Fruit fly (Drosophila melanogaster): Measurements from ENCODE around the gene CG8043.

The CG8043 gene

dm6 chr3R:8715851-8716550 is 39.3 kb downstream of the CG8043 start, which contains the start of gene TMEM216:
TMEM216 (plus strand) TSS chr3R:8716243.
- TF ChIP-seq sens (GFP tag) = peak; percentile 76
- no peak for TF ChIP-seq CG11723 (GFP tag; optimal IDR thresholded peaks at IDR 0.05)
- TF ChIP-seq CG18476 (GFP tag; optimal IDR thresholded peaks at IDR 0.05) = no peak
- TF ChIP-seq CG7372 (GFP tag; IDR thresholded peaks at IDR 0.05) = no peak
- TF ChIP-seq stwl (tag; optimal IDR thresholded peaks at IDR 0.05) = peak; percentile 73
- no peak for TF ChIP-seq CG15011 (GFP tag; optimal IDR thresholded peaks at IDR 0.05)
- TF ChIP-seq jigr1 (GFP tag; IDR thresholded peaks at IDR 0.05) = no peak
- TF ChIP-seq CG3407 (GFP tag; optimal IDR thresholded peaks at IDR 0.05) = no peak
- TF ChIP-seq CG4282 (GFP tag; optimal IDR thresholded peaks at IDR 0.05) = no peak
- TF ChIP-seq CG34376 (GFP tag; optimal IDR thresholded peaks at IDR 0.05) = no peak
- TF ChIP-seq MTF-1 (GFP tag; optimal IDR thresholded peaks at IDR 0.05; ENCODE audit: borderline replicate concordance) = peak; percentile 25
- no peak for TF ChIP-seq wdn (GFP tag; IDR thresholded peaks at IDR 0.05)
- 0 out of 3 replicates have a peak, but pooled peaks have one; percentile 5 for TF ChIP-seq Opbp (GFP tag; IDR thresholded peaks at IDR 0.05; ENCODE audit: partially characterized antibody)
- no peak for TF ChIP-seq sna (GFP tag; IDR thresholded peaks at IDR 0.05; ENCODE audit: partially characterized antibody)
- no peak for TF ChIP-seq CG8478 (optimal IDR thresholded peaks at IDR 0.05)
- no peak for TF ChIP-seq CG3838 (GFP tag; optimal IDR thresholded peaks at IDR 0.05)
- no peak for TF ChIP-seq mirr (GFP tag; optimal IDR thresholded peaks at IDR 0.05)
- TF ChIP-seq Spps (tag; optimal IDR thresholded peaks at IDR 0.05) = no peak
- TF ChIP-seq knrl (GFP tag; IDR thresholded peaks at IDR 0.05; ENCODE audit: partially characterized antibody) = no peak
- no peak for TF ChIP-seq sob (GFP tag; IDR thresholded peaks at IDR 0.05)
- no peak for TF ChIP-seq nerfin-2 (GFP tag; IDR thresholded peaks at IDR 0.05; ENCODE audit: partially characterized antibody)
- TF ChIP-seq cad (GFP tag; optimal IDR thresholded peaks at IDR 0.05) = no peak
- no peak for TF ChIP-seq bcd (GFP tag; optimal IDR thresholded peaks at IDR 0.05)
- TF ChIP-seq CG11085 (GFP tag; IDR thresholded peaks at IDR 0.05) = no peak
- TF ChIP-seq usp (GFP tag; optimal IDR thresholded peaks at IDR 0.05) = no peak
- TF ChIP-seq row (GFP tag; IDR thresholded peaks at IDR 0.05) = 0 out of 3 replicates have a peak, but pooled peaks have one; percentile 5
- no peak for TF ChIP-seq Fer3 (tag; optimal IDR thresholded peaks at IDR 0.05)
- no peak for TF ChIP-seq disco-r (GFP tag; optimal IDR thresholded peaks at IDR 0.05)
- TF ChIP-seq CG32767 (GFP tag; IDR thresholded peaks at IDR 0.05) = no peak
- no peak for TF ChIP-seq gsb (GFP tag; IDR thresholded peaks at IDR 0.05)
- TF ChIP-seq sens-2 (GFP tag; IDR thresholded peaks at IDR 0.05) = no peak
- peak; percentile 10 for TF ChIP-seq CG7271 (tag; optimal IDR thresholded peaks at IDR 0.05)
- peak; percentile 36; the same call in 1 of the 2 replicates for TF ChIP-seq MBD-R2 (GFP tag; IDR thresholded peaks at IDR 0.05)
- TF ChIP-seq PHDP (tag; optimal IDR thresholded peaks at IDR 0.05) = no peak
- TF ChIP-seq CG2678 (tag; optimal IDR thresholded peaks at IDR 0.05) = no peak
- TF ChIP-seq CG10431 (GFP tag; optimal IDR thresholded peaks at IDR 0.05) = peak; percentile 20
- TF ChIP-seq sima (GFP tag; optimal IDR thresholded peaks at IDR 0.05) = no peak
- TF ChIP-seq CG10565 (GFP tag; optimal IDR thresholded peaks at IDR 0.05) = no peak
- no peak for TF ChIP-seq tup (GFP tag; optimal IDR thresholded peaks at IDR 0.05)
- TF ChIP-seq CG4820 (GFP tag; optimal IDR thresholded peaks at IDR 0.05) = no peak
- TF ChIP-seq CG12219 (GFP tag; optimal IDR thresholded peaks at IDR 0.05) = no peak
- no peak for TF ChIP-seq CG10147 (GFP tag; optimal IDR thresholded peaks at IDR 0.05)
- no peak for TF ChIP-seq CG1024 (GFP tag; IDR thresholded peaks at IDR 0.05)
- peak; percentile 85; the same call in 2 of the 3 replicates for TF ChIP-seq CG11560 (tag; IDR thresholded peaks at IDR 0.05)
- no peak for TF ChIP-seq CG10979 (tag; optimal IDR thresholded peaks at IDR 0.05)
- no peak for TF ChIP-seq Tbp (GFP tag; optimal IDR thresholded peaks at IDR 0.05)
- TF ChIP-seq Mad (GFP tag; optimal IDR thresholded peaks at IDR 0.05) = peak; percentile 25
- no peak for TF ChIP-seq CG13296 (GFP tag; optimal IDR thresholded peaks at IDR 0.05)
- TF ChIP-seq so (GFP tag; IDR thresholded peaks at IDR 0.05) = no peak
- TF ChIP-seq Eip74EF (GFP tag; optimal IDR thresholded peaks at IDR 0.05) = no peak
- no peak for TF ChIP-seq CG31388 (GFP tag; optimal IDR thresholded peaks at IDR 0.05)
